Worm (Caenorhabditis elegans): Measurements from ENCODE around the gene F40H3.2.
A peak's percentile ranks its signal among the peaks of the same experiment; 100 is the strongest.

Gene F40H3.2

DNA sequence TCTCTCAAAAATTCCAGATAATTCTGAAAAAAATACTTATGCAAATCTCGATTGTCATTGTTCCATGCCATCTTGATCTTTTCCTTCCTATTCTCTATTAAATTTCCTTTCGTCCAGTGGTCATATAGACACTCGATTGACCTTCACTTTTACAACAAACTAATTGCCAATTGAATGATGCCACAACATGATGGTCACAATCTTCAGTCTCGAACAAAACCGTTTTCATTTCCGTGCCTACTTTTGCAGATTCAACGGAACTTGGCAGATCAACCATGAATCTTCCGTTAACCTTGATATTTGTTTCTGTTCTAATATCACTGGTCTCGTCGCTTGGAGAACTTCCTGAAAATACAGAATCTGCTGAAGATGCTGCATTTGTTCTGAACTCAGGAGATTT lies at the start of gene F40H3.2:
TSS of gene F40H3.2 (plus strand) at position 250 of the 400 bp plus-strand sequence.
- TF ChIP-seq nhr-25 (tag; optimal IDR thresholded peaks at IDR 0.05) (peak; percentile 8), nhr-67 (tag; optimal IDR thresholded peaks at IDR 0.05) (no peak)

DNA sequence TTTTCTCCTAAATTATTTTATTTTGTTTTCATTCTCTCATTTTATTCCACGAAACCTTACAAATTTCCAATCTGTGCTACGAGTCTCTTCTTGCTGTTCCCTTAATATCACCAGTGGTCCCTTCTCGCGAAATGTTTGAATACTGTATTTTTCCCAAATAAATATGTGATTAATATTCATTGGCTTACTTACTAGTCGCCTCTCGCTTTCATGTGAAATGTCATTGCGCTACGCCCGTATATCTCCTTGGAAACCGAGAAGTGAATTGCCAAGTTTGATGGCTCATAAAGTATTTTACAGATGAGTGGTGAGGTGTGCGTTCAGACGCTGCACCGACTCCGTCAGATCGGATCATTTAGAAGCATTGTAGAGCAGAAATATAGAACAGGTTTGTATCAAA lies 48.2 kb upstream of the F40H3.2 start, which contains the start of gene rars-2:
TSS of gene rars-2 (plus strand) at position 301 of the 400 bp plus-strand sequence.
- TF ChIP-seq ceh-9 (tag; optimal IDR thresholded peaks at IDR 0.05) (no peak), nhr-43 (tag; optimal IDR thresholded peaks at IDR 0.05; ENCODE audit: poor library complexity, severe bottlenecking) (peak; percentile 11)

DNA sequence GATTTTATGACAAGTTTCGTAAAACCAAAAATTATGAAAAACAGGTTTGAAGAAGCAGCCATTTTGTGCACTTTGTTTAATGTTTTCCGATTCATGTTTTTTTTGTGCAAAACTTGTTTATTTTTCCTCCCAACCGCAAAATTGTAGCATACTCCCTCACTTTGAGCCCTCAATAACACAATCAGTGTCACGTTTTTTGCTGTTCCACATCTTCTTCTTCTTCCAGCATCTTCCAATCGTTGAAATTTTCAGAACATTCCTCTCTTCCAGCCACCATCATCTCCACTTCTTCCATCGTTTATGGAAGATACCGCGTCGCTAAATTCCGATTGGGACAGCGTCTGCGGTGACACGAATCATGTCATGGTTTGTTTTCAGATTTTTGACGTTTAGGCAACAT lies 40.9 kb upstream of the F40H3.2 start, which contains the start of gene abts-3:
TSS of gene abts-3 (plus strand) at position 301 of the 400 bp plus-strand sequence.
- TF ChIP-seq eor-1 (tag; optimal IDR thresholded peaks at IDR 0.05) (no peak), jun-1 (tag; optimal IDR thresholded peaks at IDR 0.05) (no peak), ama-1 (optimal IDR thresholded peaks at IDR 0.05) (no peak), ZK546.5 (tag; optimal IDR thresholded peaks at IDR 0.05) (no peak), nfya-1 (tag; optimal IDR thresholded peaks at IDR 0.05; ENCODE audit: insufficient read depth) (no peak), mdl-1 (tag; optimal IDR thresholded peaks at IDR 0.05) (no peak), unc-62 (GFP tag; optimal IDR thresholded peaks at IDR 0.05) (no peak), nhr-43 (tag; optimal IDR thresholded peaks at IDR 0.05; ENCODE audit: poor library complexity, severe bottlenecking) (no peak), elt-1 (tag; optimal IDR thresholded peaks at IDR 0.05) (no peak), daf-12 (tag; optimal IDR thresholded peaks at IDR 0.05) (no peak), pha-4 (tag; optimal IDR thresholded peaks at IDR 0.05) (no peak), lsy-12 (tag; optimal IDR thresholded peaks at IDR 0.05) (no peak), fos-1 (tag; optimal IDR thresholded peaks at IDR 0.05) (no peak), ceh-82 (tag; optimal IDR thresholded peaks at IDR 0.05) (no peak), nhr-25 (tag; optimal IDR thresholded peaks at IDR 0.05) (no peak), ceh-16 (tag; optimal IDR thresholded peaks at IDR 0.05) (no peak), nhr-11 (tag; optimal IDR thresholded peaks at IDR 0.05) (no peak), zag-1 (tag; optimal IDR thresholded peaks at IDR 0.05) (no peak), tbx-2 (tag; optimal IDR thresholded peaks at IDR 0.05) (no peak), ztf-11 (tag; optimal IDR thresholded peaks at IDR 0.05) (no peak)

DNA sequence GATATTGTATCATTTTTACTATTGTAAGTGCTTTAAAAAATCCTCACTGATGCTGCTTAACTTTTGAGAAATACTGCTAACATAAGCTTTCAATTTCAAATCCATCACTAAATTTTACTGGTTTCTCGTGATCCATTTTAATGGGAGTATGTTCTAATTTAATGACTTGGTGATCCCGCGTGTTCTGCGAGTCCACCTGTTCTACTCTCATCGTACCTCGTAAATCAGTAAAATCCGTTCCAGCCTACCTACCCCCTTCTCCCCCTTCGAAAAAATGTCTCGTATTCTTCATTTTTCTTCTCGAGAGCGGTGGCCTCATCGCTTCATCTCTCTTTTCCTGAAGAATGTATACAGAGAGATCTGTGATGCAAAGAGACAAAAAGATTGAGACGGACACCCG lies 37.9 kb upstream of the F40H3.2 start:
- TF ChIP-seq ama-1 (optimal IDR thresholded peaks at IDR 0.05) (no peak), lsy-12 (tag; optimal IDR thresholded peaks at IDR 0.05) (no peak), ceh-16 (tag; optimal IDR thresholded peaks at IDR 0.05) (no peak), ztf-4 (tag; optimal IDR thresholded peaks at IDR 0.05) (no peak), tbx-2 (tag; optimal IDR thresholded peaks at IDR 0.05) (no peak), sea-2 (GFP tag; optimal IDR thresholded peaks at IDR 0.05) (no peak), elt-1 (tag; optimal IDR thresholded peaks at IDR 0.05) (no peak), nfya-1 (tag; optimal IDR thresholded peaks at IDR 0.05; ENCODE audit: insufficient read depth) (no peak), ceh-9 (tag; optimal IDR thresholded peaks at IDR 0.05) (no peak), ZK546.5 (tag; optimal IDR thresholded peaks at IDR 0.05) (no peak), daf-12 (tag; optimal IDR thresholded peaks at IDR 0.05) (no peak)

DNA sequence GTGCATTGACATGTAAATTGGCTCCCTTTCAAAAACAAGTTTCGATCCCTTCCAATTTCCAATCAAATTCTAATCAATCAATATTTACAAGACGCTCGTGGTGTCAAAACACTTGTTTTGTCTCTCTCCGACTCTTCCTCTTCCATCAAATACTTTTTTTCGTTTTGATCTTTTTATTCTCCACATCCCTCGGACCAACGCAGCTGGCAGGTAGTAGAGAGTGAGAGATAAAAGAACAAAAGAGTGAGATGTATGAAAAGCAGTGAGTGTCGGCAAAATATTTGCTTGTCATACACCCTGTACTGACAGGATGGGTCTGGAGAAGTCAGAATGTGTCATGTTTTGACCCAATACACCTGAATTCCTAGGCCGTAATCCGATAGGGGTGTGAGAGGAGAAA lies 36.7 kb upstream of the F40H3.2 start:
- TF ChIP-seq ztf-11 (tag; optimal IDR thresholded peaks at IDR 0.05) (no peak), ceh-28 (tag; optimal IDR thresholded peaks at IDR 0.05) (no peak), unc-39 (tag; optimal IDR thresholded peaks at IDR 0.05) (no peak), nhr-11 (tag; optimal IDR thresholded peaks at IDR 0.05) (no peak), daf-12 (tag; optimal IDR thresholded peaks at IDR 0.05) (no peak), nhr-23 (tag; optimal IDR thresholded peaks at IDR 0.05) (no peak), elt-2 (tag; optimal IDR thresholded peaks at IDR 0.05) (no peak), nhr-237 (tag; optimal IDR thresholded peaks at IDR 0.05) (no peak), lsy-12 (tag; optimal IDR thresholded peaks at IDR 0.05) (no peak), ceh-16 (tag; optimal IDR thresholded peaks at IDR 0.05) (no peak), fos-1 (tag; optimal IDR thresholded peaks at IDR 0.05) (no peak), R02D3.7 (tag; optimal IDR thresholded peaks at IDR 0.05) (no peak), ceh-9 (tag; optimal IDR thresholded peaks at IDR 0.05) (no peak), fkh-10 (GFP tag; optimal IDR thresholded peaks at IDR 0.05) (no peak), nhr-12 (tag; optimal IDR thresholded peaks at IDR 0.05) (no peak), nhr-77 (tag; optimal IDR thresholded peaks at IDR 0.05) (no peak), tbx-2 (tag; optimal IDR thresholded peaks at IDR 0.05) (no peak)

All from whole organism, L3 larva.